Worm (Caenorhabditis elegans): ENCODE measurements around the gene sru-29.

The sru-29 gene

DNA sequence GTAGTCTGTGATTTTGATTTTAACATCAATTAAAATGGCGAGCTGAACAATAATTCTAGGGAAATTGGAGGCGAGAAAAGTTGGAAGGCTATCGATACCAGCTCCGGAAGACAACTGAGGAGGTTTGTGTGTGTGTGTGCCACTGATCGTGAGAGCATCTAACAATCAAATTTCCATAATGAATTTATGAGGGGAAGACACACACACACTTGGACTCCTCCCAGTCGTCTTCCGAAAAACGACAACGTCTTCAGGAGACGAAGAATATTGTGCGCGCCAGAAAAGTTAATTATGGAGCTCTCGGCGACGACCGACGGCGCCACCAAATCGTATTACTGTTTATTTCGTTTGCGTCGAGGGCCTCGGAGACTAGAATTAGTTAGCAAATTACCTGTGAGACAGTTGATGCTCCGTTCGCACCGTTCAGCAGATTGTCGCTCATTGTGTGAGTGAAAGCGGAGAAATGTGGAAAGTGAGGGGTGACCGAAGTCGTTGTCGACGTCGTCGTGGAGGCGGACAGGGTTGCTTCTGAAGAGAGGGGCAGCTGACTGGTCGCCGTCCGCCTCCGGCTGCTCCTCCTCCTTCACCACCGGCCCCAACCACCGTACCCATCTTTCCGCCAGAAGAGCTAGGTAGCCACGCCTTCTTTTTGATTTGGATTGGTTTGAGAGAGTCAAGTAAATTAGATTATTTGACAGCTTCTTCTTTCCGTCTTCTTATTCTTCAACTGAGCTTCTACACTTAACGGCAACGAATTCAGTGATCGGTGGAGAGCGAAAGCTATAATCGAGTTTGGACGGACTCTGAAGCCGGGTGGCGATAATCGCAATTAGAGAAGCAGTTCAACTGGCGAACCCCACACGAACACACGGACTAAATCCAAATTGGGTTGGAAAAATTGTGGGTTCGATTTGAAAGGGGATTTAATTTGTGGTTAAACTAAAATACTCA, 42.2 kb upstream of the sru-29 start, which contains the start of gene unc-42:
Gene unc-42, minus strand, starts transcription at position 564 of the 951 bp plus-strand sequence.
- TF ChIP-seq lin-11 (tag; optimal IDR thresholded peaks at IDR 0.05), result no peak
- TF ChIP-seq peb-1 (tag; optimal IDR thresholded peaks at IDR 0.05), result no peak
- TF ChIP-seq sem-4 (tag; optimal IDR thresholded peaks at IDR 0.05), result no peak
- TF ChIP-seq crh-2 (tag; optimal IDR thresholded peaks at IDR 0.05), result no peak
- TF ChIP-seq snpc-4 (tag; optimal IDR thresholded peaks at IDR 0.05), result no peak
- no peak for TF ChIP-seq ama-1 (optimal IDR thresholded peaks at IDR 0.05)
- TF ChIP-seq ceh-16 (tag; optimal IDR thresholded peaks at IDR 0.05), result no peak
- no peak for TF ChIP-seq egl-27 (tag; optimal IDR thresholded peaks at IDR 0.05)
- TF ChIP-seq mab-5 (tag; optimal IDR thresholded peaks at IDR 0.05), result no peak
- peak in 1 of 2 experiments; percentile 30 for TF ChIP-seq lsy-2 (tag; optimal IDR thresholded peaks at IDR 0.05)
- no peak for TF ChIP-seq blmp-1 (tag; optimal IDR thresholded peaks at IDR 0.05; ENCODE audit: insufficient read depth)
- no peak for TF ChIP-seq nhr-10 (tag; optimal IDR thresholded peaks at IDR 0.05)
- TF ChIP-seq ztf-4 (tag; optimal IDR thresholded peaks at IDR 0.05), result no peak
- TF ChIP-seq zag-1 (tag; optimal IDR thresholded peaks at IDR 0.05), result peak; percentile 54
- no peak for TF ChIP-seq unc-39 (tag; optimal IDR thresholded peaks at IDR 0.05)
- TF ChIP-seq nhr-11 (tag; optimal IDR thresholded peaks at IDR 0.05), result no peak
- no peak for TF ChIP-seq sma-3 (GFP tag; optimal IDR thresholded peaks at IDR 0.05)
- TF ChIP-seq lin-39 (tag; optimal IDR thresholded peaks at IDR 0.05), result no peak
- peak; percentile 56 for TF ChIP-seq sma-9 (GFP tag; optimal IDR thresholded peaks at IDR 0.05)
- no peak for TF ChIP-seq sma-9 (tag; optimal IDR thresholded peaks at IDR 0.05)

DNA sequence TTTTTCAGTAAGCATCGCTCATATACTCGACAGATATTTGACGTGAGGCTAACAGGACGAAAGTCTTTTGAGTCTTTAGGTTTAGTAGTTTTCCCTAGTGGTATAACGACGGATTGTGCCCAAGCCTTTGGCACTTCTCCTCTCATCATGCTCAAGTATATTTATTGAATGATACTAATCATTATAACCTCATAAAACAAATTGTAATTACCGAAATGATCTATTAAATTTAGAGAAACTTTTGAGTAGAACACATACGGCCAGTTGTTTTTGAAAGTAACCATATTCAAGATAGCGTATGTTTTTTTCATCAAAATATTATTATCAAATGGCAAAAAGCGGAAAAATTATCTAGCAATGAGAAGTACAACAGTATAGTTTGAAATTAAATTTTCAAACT, 39.9 kb upstream of the sru-29 start:
- no peak for TF ChIP-seq unc-39 (tag; optimal IDR thresholded peaks at IDR 0.05)

DNA sequence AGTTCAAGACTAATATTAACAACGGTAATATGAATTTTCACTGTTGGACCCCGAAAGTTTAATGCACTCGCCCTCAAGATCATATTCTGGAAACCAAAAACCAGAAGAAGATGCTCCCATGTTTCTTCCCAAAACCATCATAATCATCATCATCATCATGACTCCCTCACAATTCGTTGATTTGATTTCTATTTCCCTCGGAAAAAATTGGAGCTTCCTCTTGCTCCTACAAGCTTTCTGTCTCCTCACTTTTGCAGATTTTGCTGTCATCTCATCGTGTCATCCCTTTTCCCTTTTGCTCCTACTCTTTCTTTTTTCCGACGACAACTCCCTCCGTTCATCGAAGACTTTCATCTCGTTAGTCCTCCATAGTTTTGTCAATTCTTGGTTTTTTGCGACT, 39.3 kb upstream of the sru-29 start, which contains the start of gene F46B6.2:
Gene F46B6.2, plus strand, starts transcription at position 316 of the 400 bp plus-strand sequence.
- TF ChIP-seq nhr-10 (tag; optimal IDR thresholded peaks at IDR 0.05) (no peak), nhr-25 (tag; optimal IDR thresholded peaks at IDR 0.05) (no peak), sem-4 (tag; optimal IDR thresholded peaks at IDR 0.05) (no peak), ztf-4 (tag; optimal IDR thresholded peaks at IDR 0.05) (no peak), unc-55 (GFP tag; optimal IDR thresholded peaks at IDR 0.05) (no peak), lin-11 (tag; optimal IDR thresholded peaks at IDR 0.05) (no peak)

DNA sequence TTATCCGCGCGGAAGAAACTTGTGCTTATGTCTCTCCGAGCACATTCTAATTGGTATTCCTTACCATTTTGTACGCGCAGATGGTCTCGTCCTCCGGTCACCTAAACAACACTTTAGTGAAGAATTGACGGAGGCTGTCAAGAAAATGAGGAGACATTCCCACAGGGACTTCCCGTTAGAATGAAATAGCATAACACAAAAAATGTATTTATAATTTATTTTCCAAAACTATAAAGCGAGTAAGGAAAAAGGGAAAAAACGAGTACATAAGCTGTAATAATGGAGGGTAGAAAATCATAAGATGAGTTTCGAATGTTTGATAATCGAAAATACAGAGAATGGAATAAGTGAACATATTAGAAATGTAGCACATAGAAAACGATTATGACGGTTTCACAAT, 35.5 kb upstream of the sru-29 start, which contains the start of gene F46B6.12:
Gene F46B6.12, minus strand, starts transcription at position 101 of the 400 bp plus-strand sequence.
- TF ChIP-seq nhr-23 (tag; optimal IDR thresholded peaks at IDR 0.05), result no peak
- TF ChIP-seq nhr-77 (tag; optimal IDR thresholded peaks at IDR 0.05), result no peak
- no peak for TF ChIP-seq lsy-2 (tag; optimal IDR thresholded peaks at IDR 0.05)
- no peak for TF ChIP-seq R02D3.7 (tag; optimal IDR thresholded peaks at IDR 0.05)
- TF ChIP-seq aly-2 (tag; optimal IDR thresholded peaks at IDR 0.05), result no peak
- no peak for TF ChIP-seq skn-1 (tag; optimal IDR thresholded peaks at IDR 0.05)
- no peak for TF ChIP-seq snpc-4 (tag; optimal IDR thresholded peaks at IDR 0.05)
- no peak for TF ChIP-seq peb-1 (tag; optimal IDR thresholded peaks at IDR 0.05)
- no peak for TF ChIP-seq nhr-237 (tag; optimal IDR thresholded peaks at IDR 0.05)
- TF ChIP-seq mdl-1 (tag; optimal IDR thresholded peaks at IDR 0.05), result no peak
- no peak for TF ChIP-seq F13H6.1 (tag; optimal IDR thresholded peaks at IDR 0.05)
- TF ChIP-seq nhr-11 (tag; optimal IDR thresholded peaks at IDR 0.05), result no peak
- no peak for TF ChIP-seq lin-39 (tag; optimal IDR thresholded peaks at IDR 0.05)
- TF ChIP-seq unc-39 (tag; optimal IDR thresholded peaks at IDR 0.05), result no peak
- no peak for TF ChIP-seq Y55F3AM.14 (GFP tag; optimal IDR thresholded peaks at IDR 0.05)
- TF ChIP-seq mab-5 (tag; optimal IDR thresholded peaks at IDR 0.05), result no peak
- TF ChIP-seq elt-3 (tag; optimal IDR thresholded peaks at IDR 0.05), result no peak
- no peak for TF ChIP-seq nhr-12 (tag; optimal IDR thresholded peaks at IDR 0.05)
- TF ChIP-seq C34F6.9 (tag; optimal IDR thresholded peaks at IDR 0.05), result no peak
- no peak for TF ChIP-seq unc-62 (GFP tag; optimal IDR thresholded peaks at IDR 0.05)
